Fruit fly (Drosophila melanogaster) Kc167 (cell line): ENCODE results near the gene RfC38.

Source experiments
- Myc ChIP-seq: fragments of >200 bp; optimal IDR thresholded peaks from 2 replicates; lab custom pipeline; 2017; ENCODE audit warnings: missing external identifiers
- Sin3A ChIP-seq: fragments of >200 bp; optimal IDR thresholded peaks from 2 replicates; lab custom pipeline; 2018; ENCODE audit warnings: missing external identifiers
- h ChIP-seq: fragments of >200 bp; optimal IDR thresholded peaks from 3 replicates; lab custom pipeline; 2018; ENCODE audit warnings: missing external identifiers
- insv ChIP-seq: fragments of >200 bp; optimal IDR thresholded peaks from 3 replicates; lab custom pipeline; 2018; ENCODE audit warnings: missing external identifiers
- psq ChIP-seq: fragments of >200 bp; optimal IDR thresholded peaks from 2 replicates; lab custom pipeline; 2017; ENCODE audit warnings: missing external identifiers
- ttk ChIP-seq: sonication (Bioruptor generic); optimal IDR thresholded peaks from 2 replicates; lab custom pipeline; 2017; ENCODE audit warnings: missing external identifiers

Gene RfC38

dm6 chr2L:11148969-11149368 lies 18.5 kb upstream of the RfC38 start, which contains the start of gene Gyc32E:
TSS of gene Gyc32E (minus strand) at chr2L:11149101.
- TF ChIP-seq insv (lab: Kevin White, UChicago): no peak
- no peak for TF ChIP-seq h (lab: Kevin White, UChicago)
- TF ChIP-seq Sin3A (lab: Kevin White, UChicago): no peak
- TF ChIP-seq Myc: no peak
- no peak for TF ChIP-seq psq
- no peak for TF ChIP-seq ttk (lab: Kevin White, UChicago)

dm6 chr2L:11145317-11145716 lies 14.9 kb upstream of the RfC38 start, which contains the start of gene CG31867:
TSS of gene CG31867 (minus strand) at chr2L:11145417.
- no peak for TF ChIP-seq Sin3A (lab: Kevin White, UChicago)
- no peak for TF ChIP-seq h (lab: Kevin White, UChicago)
- TF ChIP-seq psq: no peak
- no peak for TF ChIP-seq Myc
- no peak for TF ChIP-seq ttk (lab: Kevin White, UChicago)
- no peak for TF ChIP-seq insv (lab: Kevin White, UChicago)

dm6 chr2L:11136093-11136492 lies 5.6 kb upstream of the RfC38 start, which contains the start of gene hgo:
TSS of gene hgo (plus strand) at chr2L:11136393.
- TF ChIP-seq h (lab: Kevin White, UChicago) (no peak), psq (no peak), Myc (no peak), Sin3A (lab: Kevin White, UChicago) (no peak), insv (lab: Kevin White, UChicago) (no peak), ttk (lab: Kevin White, UChicago) (no peak)

- TF ChIP-seq Sin3A (lab: Kevin White, UChicago) (no peak), ttk (lab: Kevin White, UChicago) (no peak), insv (lab: Kevin White, UChicago) (no peak), psq (no peak), h (lab: Kevin White, UChicago) (no peak), Myc (no peak)
These were observed 6.9 kb downstream of the RfC38 start, which contains the start of the genes Csl4 and Nup160 for dm6 chr2L:11123499-11123898. TSS of gene Csl4 (minus strand) at chr2L:11123567. TSS of gene Nup160 (plus strand) at chr2L:11123777.

- TF ChIP-seq Myc (no peak), Sin3A (lab: Kevin White, UChicago) (no peak), psq (no peak), insv (lab: Kevin White, UChicago) (no peak), ttk (lab: Kevin White, UChicago) (no peak), h (lab: Kevin White, UChicago) (no peak)
These were observed 8.8 kb downstream of the RfC38 start, which contains the start of gene Dnaaf4 for dm6 chr2L:11121614-11122013. TSS of gene Dnaaf4 (minus strand) at chr2L:11121714.

- TF ChIP-seq Myc (no peak), psq (no peak)
These were observed 10.4 kb downstream of the RfC38 start, which contains the start of gene CG6230 for dm6 chr2L:11119966-11120517. TSS of gene CG6230 (minus strand) at chr2L:11120319.

dm6 chr2L:11113714-11114113 lies 16.7 kb downstream of the RfC38 start, which contains the start of gene Gr32a:
TSS of gene Gr32a (plus strand) at chr2L:11114014.
- TF ChIP-seq psq: no peak
- no peak for TF ChIP-seq h (lab: Kevin White, UChicago)

dm6 chr2L:11113011-11113528 lies 17.4 kb downstream of the RfC38 start, which contains the start of gene Idua:
TSS of gene Idua (minus strand) at chr2L:11113061.
- TF ChIP-seq Sin3A (lab: Kevin White, UChicago) (no peak), Myc (no peak), insv (lab: Kevin White, UChicago) (no peak), ttk (lab: Kevin White, UChicago) (no peak)

- TF ChIP-seq ttk (lab: Kevin White, UChicago) (no peak), insv (lab: Kevin White, UChicago) (no peak), Myc (no peak), Sin3A (lab: Kevin White, UChicago) (no peak), h (lab: Kevin White, UChicago) (peak; percentile 34), psq (no peak)
These were observed 23.9 kb downstream of the RfC38 start, which contains the start of gene Reps for dm6 chr2L:11106562-11106962. TSS of gene Reps (minus strand) at chr2L:11106645.

dm6 chr2L:11105320-11105719 lies 25.1 kb downstream of the RfC38 start:
- TF ChIP-seq Sin3A (lab: Kevin White, UChicago): no peak
- no peak for TF ChIP-seq Myc
- no peak for TF ChIP-seq insv (lab: Kevin White, UChicago)
- no peak for TF ChIP-seq h (lab: Kevin White, UChicago)
- no peak for TF ChIP-seq psq
- TF ChIP-seq ttk (lab: Kevin White, UChicago): no peak

dm6 chr2L:11100516-11101061 lies 29.9 kb downstream of the RfC38 start, which contains the start of gene Ge-1:
TSS of gene Ge-1 (minus strand) at chr2L:11100888.
- TF ChIP-seq ttk (lab: Kevin White, UChicago): no peak

- TF ChIP-seq h (lab: Kevin White, UChicago) (no peak), ttk (lab: Kevin White, UChicago) (no peak)
These were observed 39.3 kb downstream of the RfC38 start, which contains the start of gene Wdr59 for dm6 chr2L:11091111-11091510. TSS of gene Wdr59 (plus strand) at chr2L:11091444.
